Worm (Caenorhabditis elegans) whole organism, L2 larva: ENCODE results near the gene Y116A8C.23.

Source experiments
- ZK546.5 ChIP-seq: sonication (generic microtip); optimal IDR thresholded peaks from 2 replicates; lab custom pipeline; 2017; ENCODE audit warnings: missing biosample characterization, missing genetic modification characterization
- lin-13 ChIP-seq: fragments of 150-350 bp; optimal IDR thresholded peaks from 2 replicates; lab custom pipeline; 2014; ENCODE audit warnings: missing biosample characterization, missing genetic modification reagents, missing genetic modification characterization
- skn-1 ChIP-seq: sonication (generic microtip); optimal IDR thresholded peaks from 2 replicates; lab custom pipeline; 2017; ENCODE audit warnings: missing biosample characterization, missing genetic modification characterization

DNA sequence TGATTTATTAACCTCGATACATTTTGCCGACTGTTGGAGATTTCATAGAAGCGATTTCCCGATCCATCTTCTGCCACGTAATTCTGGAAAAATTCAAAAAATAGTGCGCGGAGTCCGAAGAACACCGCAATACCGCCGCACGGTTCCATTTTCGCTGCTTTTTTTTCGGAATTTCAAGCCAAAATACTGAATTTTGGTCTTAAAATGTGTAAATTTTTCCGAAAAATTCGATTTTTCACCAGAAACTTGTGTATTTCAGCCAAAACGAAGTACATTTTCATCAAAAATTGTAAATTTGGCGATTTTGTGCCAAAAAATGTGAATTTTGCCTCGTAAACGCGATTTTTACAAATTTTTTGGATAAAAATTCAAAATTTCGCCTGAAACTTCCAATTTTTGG, 49.8 kb downstream of the Y116A8C.23 start:
- TF ChIP-seq lin-13 (GFP tag; lab: Kevin White, UChicago), result no peak
- no peak for TF ChIP-seq ZK546.5 (tag; lab: Kevin White, UChicago)
- TF ChIP-seq skn-1, result no peak
